Worm (Caenorhabditis elegans): ENCODE data around the gene C25D7.5.

C25D7.5 gene

ce11 chrV:15087207-15087706 is 34.8 kb downstream of the C25D7.5 start, which contains the start of the genes C01G10.15 and C01G10.6:
C01G10.15 (minus strand) TSS chrV:15087307.
C01G10.6 (plus strand) TSS chrV:15087656.
- TF ChIP-seq tbx-2 (tag; optimal IDR thresholded peaks at IDR 0.05) (peak; percentile 29), lin-14 (GFP tag; optimal IDR thresholded peaks at IDR 0.05) (peak; percentile 39), nhr-237 (tag; optimal IDR thresholded peaks at IDR 0.05) (no peak), mep-1 (tag; optimal IDR thresholded peaks at IDR 0.05) (no peak), C04F5.9 (tag; optimal IDR thresholded peaks at IDR 0.05) (no peak), hlh-17 (GFP tag; optimal IDR thresholded peaks at IDR 0.05; ENCODE audit: borderline replicate concordance) (no peak), nhr-77 (tag; optimal IDR thresholded peaks at IDR 0.05) (peak; percentile 52), elt-3 (tag; optimal IDR thresholded peaks at IDR 0.05) (no peak)

DNA sequence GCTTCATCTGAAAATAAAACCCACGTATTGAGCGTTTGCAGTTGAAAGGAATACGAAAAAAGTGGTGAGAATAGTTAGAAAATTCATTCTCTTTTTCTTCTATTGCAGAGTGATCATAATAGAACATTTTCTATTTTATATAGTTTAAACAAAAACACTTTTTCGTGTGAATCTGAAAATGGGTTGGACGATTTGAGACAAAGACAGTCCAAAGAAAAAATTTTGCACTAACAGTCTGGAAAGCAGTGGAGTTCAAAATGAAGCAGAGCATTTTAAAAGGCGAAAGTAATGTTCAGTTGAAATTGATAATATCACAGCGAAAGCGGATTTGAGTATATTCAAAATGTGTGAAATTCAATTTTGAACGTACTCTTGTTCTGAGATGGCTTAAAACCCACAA is 36.2 kb downstream of the C25D7.5 start, which contains the start of gene C01G10.18:
Gene C01G10.18, minus strand, starts transcription at position 101 of the 400 bp plus-strand sequence.
- TF ChIP-seq lin-35 (GFP tag; optimal IDR thresholded peaks at IDR 0.05) (no peak), pqm-1 (tag; optimal IDR thresholded peaks at IDR 0.05) (no peak), jun-1 (tag; optimal IDR thresholded peaks at IDR 0.05) (no peak), mdl-1 (tag; optimal IDR thresholded peaks at IDR 0.05) (no peak), lin-15B (tag; optimal IDR thresholded peaks at IDR 0.05) (no peak), nhr-20 (tag; optimal IDR thresholded peaks at IDR 0.05) (no peak), pag-3 (tag; optimal IDR thresholded peaks at IDR 0.05; ENCODE audit: borderline replicate concordance, insufficient read depth) (no peak), efl-1 (optimal IDR thresholded peaks at IDR 0.05) (no peak), efl-1 (GFP tag; optimal IDR thresholded peaks at IDR 0.05 in 1 of 2) (no peak), aha-1 (tag; optimal IDR thresholded peaks at IDR 0.05) (no peak), grh-1 (GFP tag; IDR thresholded peaks at IDR 0.05) (no peak), C16A3.4 (tag; optimal IDR thresholded peaks at IDR 0.05) (no peak), isw-1 (GFP tag; IDR thresholded peaks at IDR 0.05) (no peak), unc-62 (GFP tag; optimal IDR thresholded peaks at IDR 0.05) (no peak), elt-3 (tag; optimal IDR thresholded peaks at IDR 0.05) (no peak), nhr-47 (tag; optimal IDR thresholded peaks at IDR 0.05) (no peak)

DNA sequence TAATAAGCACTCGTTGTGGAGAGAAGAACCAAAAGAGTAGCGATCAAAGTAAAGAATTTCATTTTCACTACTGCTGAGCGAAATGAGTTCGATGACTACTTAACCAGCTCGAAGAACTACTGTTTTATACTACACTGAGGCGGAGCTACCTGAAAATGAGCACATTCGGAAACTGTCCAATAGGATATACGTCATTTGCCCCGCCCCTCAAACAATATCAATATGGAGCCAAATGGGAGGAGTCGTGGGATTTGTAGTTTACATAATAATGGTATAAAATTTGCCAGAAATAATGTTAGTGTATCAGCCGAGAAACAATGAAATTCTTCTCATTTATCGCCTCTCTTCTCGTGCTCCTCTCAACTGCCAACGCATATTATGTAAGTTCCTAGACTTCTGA is 37.0 kb downstream of the C25D7.5 start, which contains the start of the genes C01G10.5 and C01G10.4:
Gene C01G10.5, minus strand, starts transcription at position 101 of the 400 bp plus-strand sequence.
Gene C01G10.4, plus strand, starts transcription at position 303 of the 400 bp plus-strand sequence.
- no peak for TF ChIP-seq lir-3 (tag; optimal IDR thresholded peaks at IDR 0.05; ENCODE audit: poor library complexity)
- no peak for TF ChIP-seq snu-23 (GFP tag; optimal IDR thresholded peaks at IDR 0.05)
- no peak for TF ChIP-seq efl-1 (optimal IDR thresholded peaks at IDR 0.05)
- peak in 1 of 2 experiments; percentile 13 for TF ChIP-seq efl-1 (GFP tag; optimal IDR thresholded peaks at IDR 0.05 in 1 of 2)
- TF ChIP-seq ztf-4 (tag; optimal IDR thresholded peaks at IDR 0.05), result no peak

DNA sequence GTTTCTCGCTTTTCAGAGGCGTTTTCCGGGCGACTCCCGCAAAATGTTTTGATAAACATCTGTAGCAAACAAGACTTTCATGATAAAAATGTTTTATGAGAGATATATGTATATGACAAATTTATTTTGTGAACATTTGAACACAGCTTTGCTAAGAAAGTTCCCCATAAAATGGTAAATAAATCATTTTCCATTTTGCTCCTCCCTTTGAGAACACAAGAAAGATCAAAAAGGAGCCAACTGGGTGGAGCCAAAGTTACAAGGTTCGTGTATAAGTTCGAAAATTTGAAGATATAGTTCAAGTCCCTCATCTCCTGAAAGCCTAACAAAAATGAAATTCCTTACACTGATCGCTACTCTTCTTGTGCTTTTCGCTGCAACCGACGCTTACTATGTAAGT is 38.0 kb downstream of the C25D7.5 start, which contains the start of gene C01G10.17:
Gene C01G10.17, plus strand, starts transcription at position 301 of the 400 bp plus-strand sequence.
- TF ChIP-seq egl-13 (tag; optimal IDR thresholded peaks at IDR 0.05) (no peak), nhr-90 (tag; optimal IDR thresholded peaks at IDR 0.05; ENCODE audit: poor library complexity) (no peak), jun-1 (tag; optimal IDR thresholded peaks at IDR 0.05) (no peak), zip-4 (GFP tag; optimal IDR thresholded peaks at IDR 0.05) (no peak), mep-1 (tag; optimal IDR thresholded peaks at IDR 0.05) (no peak), isw-1 (GFP tag; IDR thresholded peaks at IDR 0.05) (no peak), F16B12.6 (tag; optimal IDR thresholded peaks at IDR 0.05) (no peak), ztf-4 (tag; optimal IDR thresholded peaks at IDR 0.05) (no peak), C16A3.4 (tag; optimal IDR thresholded peaks at IDR 0.05) (no peak), lir-3 (tag; optimal IDR thresholded peaks at IDR 0.05; ENCODE audit: poor library complexity) (no peak), blmp-1 (tag; optimal IDR thresholded peaks at IDR 0.05) (no peak), lin-14 (GFP tag; optimal IDR thresholded peaks at IDR 0.05) (no peak), fkh-10 (GFP tag; optimal IDR thresholded peaks at IDR 0.05) (no peak), fos-1 (tag; optimal IDR thresholded peaks at IDR 0.05) (no peak), nhr-84 (tag; optimal IDR thresholded peaks at IDR 0.05) (no peak), dpl-1 (GFP tag; optimal IDR thresholded peaks at IDR 0.05) (no peak)

All from whole organism, L1 larva.